ENCODE assay signal across 3 fruit fly cellular contexts in the genomic region with DNA sequence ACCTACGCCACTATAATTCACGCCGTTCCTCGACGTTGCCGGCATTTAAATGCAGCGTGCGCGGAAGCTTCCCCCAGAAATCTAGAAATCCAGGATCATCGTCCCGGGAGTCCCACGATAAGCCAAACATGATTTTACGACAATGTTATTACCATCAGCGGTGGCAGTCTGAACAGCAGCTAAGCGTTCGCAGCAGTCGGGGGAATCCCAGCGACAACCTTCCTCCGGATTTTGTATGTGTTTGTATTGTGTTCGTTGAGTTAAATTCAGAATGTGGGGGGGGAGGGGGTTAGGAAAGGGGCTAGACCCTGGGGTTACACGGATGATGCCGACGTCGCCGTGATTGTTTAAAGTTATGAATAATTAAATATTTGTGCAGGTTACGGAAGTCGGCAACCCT.
TF ChIP-seq lines count a peak whose summit lies in the region.

No protein-coding gene starts in this region.

- no peak for TF ChIP-seq CTCF in whole organism, embryonic (GFP tag; optimal IDR thresholded peaks at IDR 0.05; lab: Kevin White, UChicago)

TF ChIP-seq in whole organism, embryonic, 481 proteins besides CTCF, POLR2A, EP300 and RAD21:
- TF ChIP-seq Ets65A (GFP tag; lab: Kevin White, UChicago) (peak; percentile 73), mirr (GFP tag; optimal IDR thresholded peaks at IDR 0.05; lab: Kevin White, UChicago) (no peak), crol (GFP tag; IDR thresholded peaks at IDR 0.05; lab: Robert Waterston, UW) (0 out of 2 replicates have a peak, but pooled peaks have one; percentile 42), CG13894 (tag; optimal IDR thresholded peaks at IDR 0.05; lab: Kevin White, UChicago) (peak; percentile 52), fu2 (GFP tag; optimal IDR thresholded peaks at IDR 0.05; lab: Kevin White, UChicago) (no peak), chn (GFP tag; optimal IDR thresholded peaks at IDR 0.05; lab: Kevin White, UChicago) (no peak), abd-A (tag; optimal IDR thresholded peaks at IDR 0.05; lab: Kevin White, UChicago) (peak; percentile 5)

TF ChIP-seq in whole organism, prepupa, 60 proteins besides CTCF, POLR2A, EP300 and RAD21:
- TF ChIP-seq svp (GFP tag; lab: Kevin White, UChicago) (peak; percentile 77), spab (GFP tag; optimal IDR thresholded peaks at IDR 0.05; lab: Kevin White, UChicago) (no peak)

TF ChIP-seq in whole organism, wandering third instar larva, 38 proteins besides CTCF, POLR2A, EP300 and RAD21:
- TF ChIP-seq CG9705 (GFP tag; optimal IDR thresholded peaks at IDR 0.05; lab: Kevin White, UChicago) (no peak), Dfd (GFP tag; optimal IDR thresholded peaks at IDR 0.05; lab: Kevin White, UChicago) (no peak), Mio (GFP tag; optimal IDR thresholded peaks at IDR 0.05; lab: Kevin White, UChicago) (no peak), dsf (GFP tag; optimal IDR thresholded peaks at IDR 0.05; lab: Kevin White, UChicago; ENCODE audit: borderline replicate concordance) (no peak), Rel (GFP tag; optimal IDR thresholded peaks at IDR 0.05; lab: Kevin White, UChicago) (no peak), Rel (tag; optimal IDR thresholded peaks at IDR 0.05; lab: Kevin White, UChicago) (peak; percentile 72), jim (GFP tag; optimal IDR thresholded peaks at IDR 0.05; lab: Kevin White, UChicago) (no peak), Myc (optimal IDR thresholded peaks at IDR 0.05; lab: Kevin White, UChicago) (no peak)
